Worm (Caenorhabditis elegans) whole organism, L1 larva: ENCODE measurements around the gene akt-2.

Source experiments
- C34B4.2 ChIP-seq: sonication (generic microtip); optimal IDR thresholded peaks from 2 replicates; lab custom pipeline; 2017; ENCODE audit warnings: mild to moderate bottlenecking, missing genetic modification characterization, missing compliant biosample characterization
- F16B12.6 ChIP-seq: fragments of 150-350 bp; optimal IDR thresholded peaks from 2 replicates; lab custom pipeline; 2014; ENCODE audit warnings: missing biosample characterization, missing genetic modification characterization
- Y116A8C.19 ChIP-seq: sonication (generic microtip); optimal IDR thresholded peaks from 2 replicates; lab custom pipeline; 2016; ENCODE audit warnings: missing compliant biosample characterization, missing genetic modification characterization, borderline replicate concordance
- ama-1 ChIP-seq: fragments of 150-350 bp; optimal IDR thresholded peaks from 2 replicates; lab custom pipeline; 2014
- ceh-88 ChIP-seq: fragments of 200-800 bp; sonication (Bioruptor generic); IDR thresholded peaks from 2 replicates; pipeline ENCODE4 v1.3.6; 2022; ENCODE audit warnings: missing genetic modification characterization, missing compliant biosample characterization
- ceh-90 ChIP-seq: sonication (generic microtip); optimal IDR thresholded peaks from 2 replicates; lab custom pipeline; 2016; ENCODE audit warnings: missing genetic modification characterization, missing compliant biosample characterization
- dpl-1 ChIP-seq, 3 experiments: fragments of 150-350 bp in 2 of 3; sonication (generic microtip) in 1 of 3; optimal IDR thresholded peaks; 2 replicates each; lab custom pipeline; 2014 to 2017; ENCODE audit warnings: missing biosample characterization in 3 of 3, missing genetic modification characterization in 3 of 3, missing genetic modification reagents in 3 of 3
- dsc-1 ChIP-seq: sonication (generic microtip); optimal IDR thresholded peaks from 2 replicates; lab custom pipeline; 2016; ENCODE audit warnings: mild to moderate bottlenecking, missing genetic modification characterization, missing compliant biosample characterization
- efl-1 ChIP-seq, 4 experiments: fragments of 150-350 bp; optimal IDR thresholded peaks in 3 of 4; peaks in 1 of 4; 1 replicate in 1 of 4; 2 replicates in 3 of 4; lab custom pipeline; 2014; ENCODE audit warnings: missing biosample characterization in 2 of 4, missing genetic modification characterization in 2 of 4, missing genetic modification reagents in 2 of 4
- egl-13 ChIP-seq: sonication (generic microtip); optimal IDR thresholded peaks from 2 replicates; lab custom pipeline; 2016; ENCODE audit warnings: missing genotype, missing genetic modification reagents, missing genetic modification characterization, missing compliant biosample characterization
- elt-2 ChIP-seq: sonication (generic microtip); optimal IDR thresholded peaks from 2 replicates; lab custom pipeline; 2016; ENCODE audit warnings: missing genetic modification characterization, mild to moderate bottlenecking, inconsistent platforms, missing compliant biosample characterization, missing genetic modification reagents
- ets-5 ChIP-seq: fragments of 200-800 bp; sonication (Bioruptor generic); IDR thresholded peaks from 2 replicates; pipeline ENCODE4 v1.3.6; 2022; ENCODE audit warnings: missing genetic modification characterization, missing compliant biosample characterization
- fkh-4 ChIP-seq: sonication (generic microtip); optimal IDR thresholded peaks from 2 replicates; lab custom pipeline; 2016; ENCODE audit warnings: missing compliant biosample characterization, missing genetic modification characterization, borderline replicate concordance
- fos-1 ChIP-seq: fragments of 150-350 bp; optimal IDR thresholded peaks from 2 replicates; lab custom pipeline; 2014; ENCODE audit warnings: missing biosample characterization, missing genetic modification characterization
- grh-1 ChIP-seq: fragments of 200-800 bp; sonication (Bioruptor generic); IDR thresholded peaks from 2 replicates; pipeline ENCODE4 v1.3.6; 2022; ENCODE audit warnings: missing genetic modification reagents, missing genetic modification characterization, missing compliant biosample characterization
- hlh-17 ChIP-seq: fragments of 200-800 bp; sonication (Bioruptor generic); optimal IDR thresholded peaks from 2 replicates; lab custom pipeline; 2018; ENCODE audit warnings: missing genetic modification characterization, mild to moderate bottlenecking, missing compliant biosample characterization, moderate library complexity, borderline replicate concordance
- hlh-4 ChIP-seq: sonication (generic microtip); optimal IDR thresholded peaks from 2 replicates; lab custom pipeline; 2016; ENCODE audit warnings: mild to moderate bottlenecking, missing genetic modification characterization, missing compliant biosample characterization
- isw-1 ChIP-seq: fragments of 200-800 bp; sonication (Bioruptor generic); IDR thresholded peaks from 2 replicates; pipeline ENCODE4 v1.3.6; 2022; ENCODE audit warnings: missing genetic modification characterization, missing compliant biosample characterization
- lin-13 ChIP-seq: fragments of 150-350 bp; optimal IDR thresholded peaks from 2 replicates; lab custom pipeline; 2014; ENCODE audit warnings: missing biosample characterization, missing genetic modification reagents, missing genetic modification characterization
- lin-35 ChIP-seq, 2 experiments: fragments of 150-350 bp; optimal IDR thresholded peaks; 2 replicates each; lab custom pipeline; 2014; ENCODE audit warnings: missing biosample characterization in 2 of 2, missing genetic modification characterization in 2 of 2, missing genetic modification reagents in 2 of 2
- lin-39 ChIP-seq: fragments of 150-350 bp; optimal IDR thresholded peaks from 2 replicates; lab custom pipeline; 2014; ENCODE audit warnings: missing biosample characterization, missing genetic modification reagents, missing genetic modification characterization
- lsy-2 ChIP-seq, 2 experiments: fragments of 150-350 bp; optimal IDR thresholded peaks; 2 replicates each; lab custom pipeline; 2014; ENCODE audit warnings: missing biosample characterization in 2 of 2, missing genetic modification characterization in 2 of 2
- mep-1 ChIP-seq: fragments of 150-350 bp; optimal IDR thresholded peaks from 2 replicates; lab custom pipeline; 2014; ENCODE audit warnings: missing biosample characterization, missing genetic modification characterization
- nhr-19 ChIP-seq: fragments of 200-800 bp; sonication (Bioruptor generic); conservative IDR thresholded peaks from 2 replicates; pipeline ENCODE4 v1.3.6; 2022; ENCODE audit warnings: missing genetic modification characterization, missing compliant biosample characterization
- nhr-20 ChIP-seq: sonication (generic microtip); optimal IDR thresholded peaks from 2 replicates; lab custom pipeline; 2016; ENCODE audit warnings: mild to moderate bottlenecking, missing genetic modification characterization, missing compliant biosample characterization
- nhr-237 ChIP-seq: fragments of 150-350 bp; optimal IDR thresholded peaks from 2 replicates; lab custom pipeline; 2014; ENCODE audit warnings: missing biosample characterization, missing genetic modification characterization
- nhr-76 ChIP-seq: sonication (generic microtip); optimal IDR thresholded peaks from 2 replicates; lab custom pipeline; 2017; ENCODE audit warnings: missing biosample characterization, missing genetic modification characterization
- nhr-77 ChIP-seq: fragments of 150-350 bp; optimal IDR thresholded peaks from 2 replicates; lab custom pipeline; 2014; ENCODE audit warnings: missing biosample characterization, missing genetic modification characterization
- nhr-84 ChIP-seq: sonication (generic microtip); optimal IDR thresholded peaks from 2 replicates; lab custom pipeline; 2017; ENCODE audit warnings: missing biosample characterization, missing genetic modification characterization
- nhr-85 ChIP-seq: sonication (generic microtip); peaks from one replicate; lab custom pipeline; 2016; ENCODE audit warnings: missing genetic modification characterization, inconsistent platforms, missing compliant biosample characterization
- pag-3 ChIP-seq: sonication (generic microtip); optimal IDR thresholded peaks from 2 replicates; lab custom pipeline; 2017; ENCODE audit warnings: missing genetic modification characterization, mild to moderate bottlenecking, missing compliant biosample characterization, antibody characterized with exemption, borderline replicate concordance; ENCODE audit not compliant: insufficient read depth
- pax-3 ChIP-seq: fragments of 200-800 bp; sonication (Bioruptor generic); optimal IDR thresholded peaks from 2 replicates; lab custom pipeline; 2018; ENCODE audit warnings: mild to moderate bottlenecking, missing genetic modification characterization, moderate library complexity, missing compliant biosample characterization
- pqm-1 ChIP-seq: sonication (generic microtip); optimal IDR thresholded peaks from 3 replicates; lab custom pipeline; 2017; ENCODE audit warnings: missing biosample characterization, missing genetic modification characterization
- rnt-1 ChIP-seq: sonication (generic microtip); optimal IDR thresholded peaks from 2 replicates; lab custom pipeline; 2016; ENCODE audit warnings: mild to moderate bottlenecking, missing genetic modification characterization, moderate library complexity, missing compliant biosample characterization
- snpc-4 ChIP-seq: fragments of 150-350 bp; optimal IDR thresholded peaks from 2 replicates; lab custom pipeline; 2014; ENCODE audit warnings: missing biosample characterization, missing genetic modification characterization
- snu-23 ChIP-seq: sonication (generic microtip); optimal IDR thresholded peaks from 2 replicates; lab custom pipeline; 2016; ENCODE audit warnings: missing genetic modification characterization, missing compliant biosample characterization
- sptf-1 ChIP-seq: fragments of 150-350 bp; optimal IDR thresholded peaks from 2 replicates; lab custom pipeline; 2014; ENCODE audit warnings: missing biosample characterization, missing genetic modification characterization
- swsn-7 ChIP-seq: sonication (generic microtip); optimal IDR thresholded peaks from 2 replicates; lab custom pipeline; 2016; ENCODE audit warnings: missing genetic modification characterization, missing compliant biosample characterization
- tbx-2 ChIP-seq: sonication (generic microtip); optimal IDR thresholded peaks from 2 replicates; lab custom pipeline; 2016; ENCODE audit warnings: missing genetic modification characterization, missing compliant biosample characterization
- unc-62 ChIP-seq: fragments of 150-350 bp; optimal IDR thresholded peaks from 2 replicates; lab custom pipeline; 2014; ENCODE audit warnings: missing biosample characterization, missing genetic modification reagents, missing genetic modification characterization
- unc-98 ChIP-seq: fragments of 200-800 bp; sonication (Bioruptor generic); IDR thresholded peaks from 2 replicates; pipeline ENCODE4 v1.3.6; 2022; ENCODE audit warnings: missing genetic modification characterization, missing compliant biosample characterization
- vab-15 ChIP-seq: sonication (generic microtip); optimal IDR thresholded peaks from 2 replicates; lab custom pipeline; 2017; ENCODE audit warnings: missing genotype, mild to moderate bottlenecking, missing genetic modification characterization, missing compliant biosample characterization
- xbp-1 ChIP-seq: sonication (generic microtip); optimal IDR thresholded peaks from 2 replicates; lab custom pipeline; 2016; ENCODE audit warnings: missing genetic modification characterization, missing compliant biosample characterization
- zag-1 ChIP-seq: fragments of 150-350 bp; optimal IDR thresholded peaks from 2 replicates; lab custom pipeline; 2014; ENCODE audit warnings: missing biosample characterization, missing genetic modification characterization
- ztf-11 ChIP-seq, 2 experiments: sonication (generic microtip); optimal IDR thresholded peaks; 2 replicates each; lab custom pipeline; 2016 to 2017; ENCODE audit warnings: missing genetic modification characterization in 2 of 2, missing biosample characterization in 1 of 2, missing compliant biosample characterization in 1 of 2

akt-2 gene

ce11 chrX:14115480-14116161 lies 31.9 kb upstream of the akt-2 start, which contains the start of gene F28H6.7 (continued):
- no peak for TF ChIP-seq nhr-76 (tag; lab: Kevin White, UChicago)
- peak; percentile 24 for TF ChIP-seq xbp-1 (tag; lab: Kevin White, UChicago)
- TF ChIP-seq swsn-7 (tag; lab: Kevin White, UChicago), result peak; percentile 27
- TF ChIP-seq dsc-1, result peak; percentile 43
- peak; percentile 29 for TF ChIP-seq tbx-2 (tag; lab: Kevin White, UChicago)
- no peak for TF ChIP-seq ceh-90 (tag; lab: Kevin White, UChicago)
- no peak for TF ChIP-seq hlh-4 (tag; lab: Kevin White, UChicago)
- TF ChIP-seq dpl-1 (GFP tag; optimal IDR thresholded peaks at IDR 0.05; lab: Kevin White, UChicago), result peak in 2 of 3 experiments; percentile 4 to 15
- TF ChIP-seq isw-1 (GFP tag; lab: Robert Waterston, UW), result no peak
- no peak for TF ChIP-seq ama-1 (lab: Kevin White, UChicago)
- no peak for TF ChIP-seq unc-98 (GFP tag; lab: Robert Waterston, UW)
- peak; percentile 13; the same call in 1 of the 2 replicates for TF ChIP-seq grh-1 (GFP tag; lab: Robert Waterston, UW)
- no peak for TF ChIP-seq nhr-84 (tag; lab: Kevin White, UChicago)
- peak in 1 of 2 experiments; percentile 8 for TF ChIP-seq ztf-11 (tag; optimal IDR thresholded peaks at IDR 0.05; lab: Kevin White, UChicago)
- no peak for TF ChIP-seq egl-13 (tag; lab: Kevin White, UChicago)
- no peak for TF ChIP-seq unc-62 (GFP tag; lab: Kevin White, UChicago)
- no peak for TF ChIP-seq nhr-85 (tag; lab: Kevin White, UChicago)
- no peak for TF ChIP-seq C34B4.2 (tag; lab: Kevin White, UChicago)
- no peak for TF ChIP-seq pag-3 (tag; lab: Kevin White, UChicago)
- peak; percentile 28 for TF ChIP-seq nhr-77 (tag; lab: Kevin White, UChicago)
- peak; percentile 36 for TF ChIP-seq elt-2 (tag; lab: Kevin White, UChicago)
- TF ChIP-seq fkh-4 (tag; lab: Kevin White, UChicago), result no peak
- TF ChIP-seq nhr-20 (tag; lab: Kevin White, UChicago), result peak; percentile 41
- no peak for TF ChIP-seq ceh-88 (GFP tag; lab: Robert Waterston, UW)
- no peak for TF ChIP-seq snpc-4 (tag; lab: Kevin White, UChicago)
- no peak for TF ChIP-seq lsy-2 (tag; optimal IDR thresholded peaks at IDR 0.05; lab: Kevin White, UChicago)
- no peak for TF ChIP-seq nhr-237 (tag; lab: Kevin White, UChicago)
- peak; percentile 9 for TF ChIP-seq fos-1 (tag; lab: Kevin White, UChicago)
- no peak for TF ChIP-seq vab-15 (tag; lab: Kevin White, UChicago)
- TF ChIP-seq F16B12.6 (tag; lab: Kevin White, UChicago), result no peak
- no peak for TF ChIP-seq ets-5 (GFP tag; lab: Robert Waterston, UW)
- TF ChIP-seq mep-1, result no peak
- TF ChIP-seq sptf-1 (tag; lab: Kevin White, UChicago), result no peak
- no peak for TF ChIP-seq Y116A8C.19
- TF ChIP-seq lin-35 (GFP tag; optimal IDR thresholded peaks at IDR 0.05; lab: Kevin White, UChicago), result peak in 1 of 2 experiments; percentile 70
- TF ChIP-seq efl-1 (optimal IDR thresholded peaks at IDR 0.05; lab: Kevin White, UChicago), result no peak
- TF ChIP-seq efl-1 (GFP tag; optimal IDR thresholded peaks at IDR 0.05 in 1 of 2; lab: Kevin White, UChicago), result no peak
- TF ChIP-seq zag-1 (tag; lab: Kevin White, UChicago), result no peak
- TF ChIP-seq nhr-19 (GFP tag; lab: Robert Waterston, UW), result peak; percentile 34; the same call in 1 of the 2 replicates
- TF ChIP-seq rnt-1 (tag; lab: Kevin White, UChicago), result peak; percentile 39
- TF ChIP-seq hlh-17 (GFP tag; lab: Kevin White, UChicago), result no peak
- TF ChIP-seq pax-3, result peak; percentile 8
- TF ChIP-seq pqm-1 (tag; lab: Kevin White, UChicago), result no peak
- TF ChIP-seq snu-23 (GFP tag; lab: Kevin White, UChicago), result peak; percentile 64
- TF ChIP-seq lin-39, result no peak
- TF ChIP-seq lin-13, result no peak
